Fruit fly (Drosophila melanogaster) whole organism, embryonic: Measurements from ENCODE around the gene gfzf.
A peak's percentile ranks its signal among the peaks of the same experiment; 100 is the strongest.

Experiments
- Atf6 ChIP-seq: fragments of 200-800 bp; sonication (Bioruptor generic); IDR thresholded peaks from 2 replicates; pipeline ENCODE4 v1.3.6; 2022; ENCODE audit warnings: missing biosample characterization, missing genetic modification characterization
- BEAF-32 ChIP-seq: fragments of 200-800 bp; sonication (Bioruptor generic); optimal IDR thresholded peaks from 3 replicates; lab custom pipeline; 2017; ENCODE audit warnings: missing biosample characterization, missing genetic modification characterization, mild to moderate bottlenecking, moderate library complexity, missing genetic modification reagents
- CG10274 ChIP-seq: fragments of 200-800 bp; sonication (Bioruptor generic); optimal IDR thresholded peaks from 3 replicates; lab custom pipeline; 2017; ENCODE audit warnings: missing biosample characterization, mild to moderate bottlenecking, missing genetic modification characterization
- CG11398 ChIP-seq: fragments of 200-800 bp; sonication (Bioruptor generic); optimal IDR thresholded peaks from 2 replicates; lab custom pipeline; 2016; ENCODE audit warnings: missing biosample characterization, missing genetic modification characterization
- CG12659 ChIP-seq: fragments of 200-800 bp; sonication (Bioruptor generic); optimal IDR thresholded peaks from 3 replicates; lab custom pipeline; 2017; ENCODE audit warnings: mild to moderate bottlenecking, missing biosample characterization, missing genetic modification reagents, missing genetic modification characterization
- CG13296 ChIP-seq: fragments of 200-800 bp; sonication (Bioruptor generic); optimal IDR thresholded peaks from 3 replicates; lab custom pipeline; 2018; ENCODE audit warnings: missing biosample characterization, mild to moderate bottlenecking, missing genetic modification characterization
- CG13424 ChIP-seq: fragments of 200-800 bp; sonication (Bioruptor generic); optimal IDR thresholded peaks from 2 replicates; lab custom pipeline; 2019; ENCODE audit warnings: missing biosample characterization, mild to moderate bottlenecking, missing genetic modification characterization, moderate library complexity
- CG15073 ChIP-seq: fragments of 200-800 bp; sonication (Bioruptor generic); optimal IDR thresholded peaks from 2 replicates; lab custom pipeline; 2016; ENCODE audit warnings: missing biosample characterization, missing genetic modification characterization
- CG2116 ChIP-seq: fragments of 200-800 bp; sonication (Bioruptor generic); optimal IDR thresholded peaks from 3 replicates; lab custom pipeline; 2018; ENCODE audit warnings: missing biosample characterization, mild to moderate bottlenecking, missing genetic modification characterization
- CG30431 ChIP-seq: fragments of 200-800 bp; sonication (Bioruptor generic); optimal IDR thresholded peaks from 2 replicates; lab custom pipeline; 2017; ENCODE audit warnings: missing biosample characterization, missing genetic modification characterization
- CG4360 ChIP-seq: fragments of 200-800 bp; sonication (Bioruptor generic); IDR thresholded peaks from 2 replicates; pipeline ENCODE4 v1.3.6; 2022; ENCODE audit warnings: missing biosample characterization, missing genetic modification characterization
- CG6272 ChIP-seq: fragments of 200-800 bp; sonication (Bioruptor generic); IDR thresholded peaks from 2 replicates; pipeline ENCODE4 v1.3.6; 2022; ENCODE audit warnings: missing biosample characterization, missing genetic modification characterization
- CG6765 ChIP-seq: fragments of 200-800 bp; sonication (Bioruptor generic); optimal IDR thresholded peaks from 3 replicates; lab custom pipeline; 2017; ENCODE audit warnings: missing biosample characterization, mild to moderate bottlenecking, missing genetic modification characterization
- CG8765 ChIP-seq: fragments of 200-800 bp; sonication (Bioruptor generic); IDR thresholded peaks from 2 replicates; pipeline ENCODE4 v1.3.6; 2022; ENCODE audit warnings: missing biosample characterization, missing genetic modification characterization
- CG9215 ChIP-seq: fragments of 200-800 bp; sonication (Bioruptor generic); IDR thresholded peaks from 2 replicates; pipeline ENCODE4 v1.3.6; 2022; ENCODE audit warnings: missing biosample characterization, missing genetic modification characterization
- CG9817 ChIP-seq: fragments of 200-800 bp; sonication (Bioruptor generic); optimal IDR thresholded peaks from 2 replicates; lab custom pipeline; 2018; ENCODE audit warnings: missing biosample characterization, mild to moderate bottlenecking, missing genetic modification characterization, moderate library complexity
- Camta ChIP-seq: fragments of 200-800 bp; sonication (Bioruptor generic); optimal IDR thresholded peaks from 2 replicates; lab custom pipeline; 2016; ENCODE audit warnings: missing biosample characterization, missing genetic modification characterization
- D19A ChIP-seq: fragments of 200-800 bp; optimal IDR thresholded peaks from 3 replicates; lab custom pipeline; 2019; ENCODE audit warnings: missing biosample characterization, mild to moderate bottlenecking, missing genetic modification characterization, moderate library complexity
- Dref ChIP-seq: fragments of 200-800 bp; sonication (Bioruptor generic); IDR thresholded peaks from 2 replicates; pipeline ENCODE4 v1.3.6; 2022; ENCODE audit warnings: missing biosample characterization, missing genetic modification characterization
- ERR ChIP-seq: fragments of 200-800 bp; sonication (Bioruptor generic); optimal IDR thresholded peaks from 2 replicates; lab custom pipeline; 2016; ENCODE audit warnings: missing biosample characterization, missing genetic modification characterization
- H15 ChIP-seq: fragments of 200-800 bp; sonication (Bioruptor generic); IDR thresholded peaks from 3 replicates; pipeline ENCODE4 v1.3.6; 2022; ENCODE audit warnings: missing biosample characterization, missing genetic modification characterization
- HLH3B ChIP-seq: fragments of 200-800 bp; sonication (Bioruptor generic); IDR thresholded peaks from 2 replicates; pipeline ENCODE4 v1.3.6; 2022; ENCODE audit warnings: missing biosample characterization, missing genetic modification characterization
- Hey ChIP-seq: fragments of 200-800 bp; sonication (Bioruptor generic); optimal IDR thresholded peaks from 3 replicates; lab custom pipeline; 2018; ENCODE audit warnings: missing biosample characterization, mild to moderate bottlenecking, missing genetic modification characterization
- Hmx ChIP-seq: fragments of 200-800 bp; sonication (Bioruptor generic); optimal IDR thresholded peaks from 2 replicates; lab custom pipeline; 2016; ENCODE audit warnings: missing biosample characterization, missing genetic modification characterization
- Hr39 ChIP-seq: fragments of >200 bp; optimal IDR thresholded peaks from 2 replicates; lab custom pipeline; 2017
- NfI ChIP-seq: fragments of 200-800 bp; sonication (Bioruptor generic); optimal IDR thresholded peaks from 3 replicates; lab custom pipeline; 2018; ENCODE audit warnings: missing biosample characterization, mild to moderate bottlenecking, missing genetic modification characterization, moderate library complexity
- Poxn ChIP-seq: fragments of 200-800 bp; sonication (Bioruptor generic); IDR thresholded peaks from 2 replicates; pipeline ENCODE4 v1.3.6; 2022; ENCODE audit warnings: missing biosample characterization, missing genetic modification characterization
- Rfx ChIP-seq: fragments of 200-800 bp; sonication (Bioruptor generic); IDR thresholded peaks from 2 replicates; pipeline ENCODE4 v1.3.6; 2022; ENCODE audit warnings: missing biosample characterization, missing genetic modification characterization
- Side ChIP-seq: fragments of 200-800 bp; sonication (Bioruptor generic); optimal IDR thresholded peaks from 2 replicates; lab custom pipeline; 2016; ENCODE audit warnings: missing biosample characterization, missing genetic modification characterization
- TFAM ChIP-seq: fragments of 200-800 bp; sonication (Bioruptor generic); optimal IDR thresholded peaks from 2 replicates; lab custom pipeline; 2017; ENCODE audit warnings: missing biosample characterization, missing genetic modification characterization, inconsistent platforms
- Xbp1 ChIP-seq: fragments of 200-800 bp; sonication (Bioruptor generic); optimal IDR thresholded peaks from 3 replicates; lab custom pipeline; 2016; ENCODE audit warnings: missing biosample characterization, mild to moderate bottlenecking, missing genetic modification characterization
- cad ChIP-seq: fragments of >200 bp; optimal IDR thresholded peaks from 2 replicates; lab custom pipeline; 2017; ENCODE audit warnings: missing biosample characterization, missing genetic modification characterization
- chif ChIP-seq, 2 experiments: fragments of 200-800 bp; sonication (Bioruptor generic); optimal IDR thresholded peaks; 3 replicates each; lab custom pipeline; 2016; ENCODE audit warnings: missing biosample characterization in 2 of 2, missing genetic modification characterization in 2 of 2
- corto ChIP-seq: fragments of 200-800 bp; sonication (Bioruptor generic); optimal IDR thresholded peaks from 2 replicates; lab custom pipeline; 2016; ENCODE audit warnings: missing biosample characterization, mild to moderate bottlenecking, missing genetic modification characterization, moderate library complexity
- dm ChIP-seq: fragments of 200-800 bp; sonication (Bioruptor generic); optimal IDR thresholded peaks from 3 replicates; lab custom pipeline; 2016; ENCODE audit warnings: missing biosample characterization, missing genetic modification characterization
- emc ChIP-seq: fragments of 200-800 bp; sonication (Bioruptor generic); optimal IDR thresholded peaks from 2 replicates; lab custom pipeline; 2016; ENCODE audit warnings: missing biosample characterization, missing genetic modification characterization
- eve ChIP-seq, 2 experiments: fragments of >200 bp; optimal IDR thresholded peaks; 2 replicates each; lab custom pipeline; 2017; ENCODE audit warnings: missing biosample characterization in 2 of 2, missing genetic modification characterization in 2 of 2
- fd64A ChIP-seq: fragments of 200-800 bp; sonication (Bioruptor generic); optimal IDR thresholded peaks from 3 replicates; lab custom pipeline; 2018; ENCODE audit warnings: missing biosample characterization, mild to moderate bottlenecking, missing genetic modification characterization
- fru ChIP-seq: fragments of >200 bp; optimal IDR thresholded peaks from 2 replicates; lab custom pipeline; 2017
- ham ChIP-seq: fragments of 200-800 bp; sonication (Bioruptor generic); IDR thresholded peaks from 2 replicates; pipeline ENCODE4 v1.3.6; 2022; ENCODE audit warnings: missing biosample characterization, missing genetic modification characterization
- jumu ChIP-seq: fragments of 200-800 bp; sonication (Bioruptor generic); optimal IDR thresholded peaks from 3 replicates; lab custom pipeline; 2016; ENCODE audit warnings: missing biosample characterization, missing genetic modification characterization
- luna ChIP-seq: fragments of 200-800 bp; sonication (Bioruptor generic); optimal IDR thresholded peaks from 2 replicates; lab custom pipeline; 2016; ENCODE audit warnings: missing biosample characterization, missing genetic modification characterization
- nmo ChIP-seq: fragments of 200-800 bp; sonication (Bioruptor generic); optimal IDR thresholded peaks from 2 replicates; lab custom pipeline; 2018; ENCODE audit warnings: missing biosample characterization, mild to moderate bottlenecking, missing genetic modification characterization, moderate library complexity
- ranshi ChIP-seq: fragments of 200-800 bp; sonication (Bioruptor generic); IDR thresholded peaks from 2 replicates; pipeline ENCODE4 v1.3.6; 2022; ENCODE audit warnings: missing biosample characterization, missing genetic modification characterization
- seq ChIP-seq: fragments of 200-800 bp; sonication (Bioruptor generic); IDR thresholded peaks from 2 replicates; pipeline ENCODE4 v1.3.6; 2022; ENCODE audit warnings: missing biosample characterization, missing genetic modification characterization
- slp2 ChIP-seq: fragments of 200-800 bp; sonication (Bioruptor generic); optimal IDR thresholded peaks from 2 replicates; lab custom pipeline; 2016; ENCODE audit warnings: missing biosample characterization, missing genetic modification characterization
- tio ChIP-seq: fragments of 200-800 bp; sonication (Bioruptor generic); optimal IDR thresholded peaks from 2 replicates; lab custom pipeline; 2017; ENCODE audit warnings: missing biosample characterization, missing genetic modification characterization, inconsistent platforms
- tna ChIP-seq: fragments of 200-800 bp; sonication (Bioruptor generic); IDR thresholded peaks from 2 replicates; pipeline ENCODE4 v1.3.6; 2022; ENCODE audit warnings: missing biosample characterization, missing genetic modification characterization; ENCODE audit not compliant: partially characterized antibody
- unc-4 ChIP-seq: fragments of 200-800 bp; sonication (Bioruptor generic); IDR thresholded peaks from 2 replicates; pipeline ENCODE4 v1.3.6; 2022; ENCODE audit warnings: missing biosample characterization, missing genetic modification characterization; ENCODE audit not compliant: partially characterized antibody
- wdn ChIP-seq: fragments of 200-800 bp; sonication (Bioruptor generic); IDR thresholded peaks from 2 replicates; pipeline ENCODE4 v1.3.6; 2022; ENCODE audit warnings: missing biosample characterization, missing genetic modification characterization
- wek ChIP-seq: fragments of 200-800 bp; sonication (Bioruptor generic); optimal IDR thresholded peaks from 3 replicates; lab custom pipeline; 2018; ENCODE audit warnings: missing biosample characterization, mild to moderate bottlenecking, missing genetic modification characterization, moderate library complexity
- zfh2 ChIP-seq: fragments of 200-800 bp; sonication (Bioruptor generic); optimal IDR thresholded peaks from 2 replicates; lab custom pipeline; 2016; ENCODE audit warnings: missing biosample characterization, missing genetic modification characterization

gfzf gene

DNA sequence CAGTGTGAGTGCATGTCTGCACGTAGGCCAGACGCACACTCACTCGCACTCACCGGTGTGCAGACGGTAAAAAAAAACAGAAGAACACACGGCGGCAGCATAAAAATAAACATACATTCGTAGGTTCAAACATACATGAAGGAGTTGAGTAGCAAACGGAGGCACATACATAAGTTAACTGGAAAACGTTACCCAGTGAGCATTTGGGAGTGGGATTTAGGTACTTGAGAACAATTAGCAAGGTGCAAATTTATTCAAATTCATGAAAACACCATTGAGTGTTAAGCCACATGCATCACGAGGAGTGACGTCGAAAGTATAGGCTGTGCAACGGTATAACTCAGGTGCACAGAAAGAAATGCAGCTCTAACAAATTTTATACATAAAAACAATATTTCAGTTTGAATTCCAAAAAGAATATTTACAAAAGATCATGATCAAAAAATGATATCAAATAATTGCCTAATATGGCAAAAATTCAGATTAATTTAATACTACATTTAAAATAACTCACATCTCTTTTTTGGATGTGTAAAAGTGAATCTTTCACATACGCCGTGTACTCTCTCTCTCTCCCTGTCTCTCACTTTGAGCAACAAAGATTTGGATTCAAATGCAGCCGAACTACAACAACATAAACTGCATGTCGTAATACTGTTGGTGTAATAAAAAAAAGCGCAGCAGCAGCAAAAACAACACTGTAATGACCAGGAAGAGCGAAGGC, 42.0 kb downstream of the gfzf start (continued):
- no peak for TF ChIP-seq Atf6
- peak; percentile 93 for TF ChIP-seq CG12659 (GFP tag; lab: Kevin White, UChicago)
- peak; percentile 77 for TF ChIP-seq Hmx
- peak; percentile 80 for TF ChIP-seq NfI
- no peak for TF ChIP-seq CG9215 (GFP tag; lab: Robert Waterston, UW)
- TF ChIP-seq Side (GFP tag; lab: Kevin White, UChicago): peak; percentile 84
- peak; percentile 99 for TF ChIP-seq nmo (GFP tag; lab: Kevin White, UChicago)
- TF ChIP-seq CG6272 (GFP tag; lab: Robert Waterston, UW): peak; percentile 86
- peak; percentile 39 for TF ChIP-seq Hey (tag; lab: Kevin White, UChicago)
- TF ChIP-seq CG11398 (GFP tag; lab: Kevin White, UChicago): peak; percentile 91
- peak in 1 of 2 experiments; percentile 52 for TF ChIP-seq eve (GFP tag; optimal IDR thresholded peaks at IDR 0.05; lab: Kevin White, UChicago)
- peak; percentile 97 for TF ChIP-seq CG13424
- peak; percentile 72 for TF ChIP-seq CG13296
- no peak for TF ChIP-seq Hr39 (lab: Kevin White, UChicago)
- peak; percentile 80 for TF ChIP-seq CG15073 (GFP tag; lab: Kevin White, UChicago)
- no peak for TF ChIP-seq luna (GFP tag; lab: Kevin White, UChicago)
- TF ChIP-seq wek (GFP tag; lab: Kevin White, UChicago): peak; percentile 58
- TF ChIP-seq cad: no peak
- TF ChIP-seq fru: no peak
- TF ChIP-seq Xbp1 (GFP tag; lab: Kevin White, UChicago): peak; percentile 95
- peak; percentile 79 for TF ChIP-seq dm (GFP tag; lab: Kevin White, UChicago)
- TF ChIP-seq Dref (GFP tag; lab: Robert Waterston, UW): no peak
- no peak for TF ChIP-seq zfh2 (GFP tag; lab: Kevin White, UChicago)
- peak; percentile 22 for TF ChIP-seq ERR (GFP tag; lab: Kevin White, UChicago)
- peak; percentile 68 for TF ChIP-seq CG9817
- no peak for TF ChIP-seq Poxn
- no peak for TF ChIP-seq wdn (GFP tag; lab: Robert Waterston, UW)
- peak; percentile 96 for TF ChIP-seq D19A (tag; lab: Kevin White, UChicago)
- TF ChIP-seq CG30431 (GFP tag; lab: Kevin White, UChicago): no peak
- TF ChIP-seq TFAM (GFP tag; lab: Kevin White, UChicago): peak; percentile 89
- no peak for TF ChIP-seq tna (GFP tag; lab: Robert Waterston, UW)
- no peak for TF ChIP-seq ham (GFP tag; lab: Robert Waterston, UW)
- TF ChIP-seq chif (GFP tag; optimal IDR thresholded peaks at IDR 0.05; lab: Kevin White, UChicago): peak; percentile 92 to 97
- TF ChIP-seq CG8765: no peak
- peak; percentile 74 for TF ChIP-seq CG2116 (GFP tag; lab: Kevin White, UChicago)
- TF ChIP-seq CG10274 (GFP tag; lab: Kevin White, UChicago): peak; percentile 40
- peak; percentile 90 for TF ChIP-seq slp2 (GFP tag; lab: Kevin White, UChicago)
- TF ChIP-seq H15: no peak
- TF ChIP-seq fd64A (GFP tag; lab: Kevin White, UChicago): peak; percentile 92
- no peak for TF ChIP-seq HLH3B (GFP tag; lab: Robert Waterston, UW)
- no peak for TF ChIP-seq ranshi (GFP tag; lab: Robert Waterston, UW)
- TF ChIP-seq seq (GFP tag; lab: Robert Waterston, UW): no peak
- peak; percentile 43 for TF ChIP-seq corto (GFP tag; lab: Kevin White, UChicago)
- no peak for TF ChIP-seq BEAF-32 (GFP tag; lab: Kevin White, UChicago)
- TF ChIP-seq unc-4: no peak
- TF ChIP-seq emc (GFP tag; lab: Kevin White, UChicago): no peak
- TF ChIP-seq CG6765 (GFP tag; lab: Kevin White, UChicago): no peak
- peak; percentile 92 for TF ChIP-seq tio (GFP tag; lab: Kevin White, UChicago)
- TF ChIP-seq Rfx (GFP tag; lab: Robert Waterston, UW): no peak
- TF ChIP-seq CG4360 (GFP tag; lab: Robert Waterston, UW): no peak
- TF ChIP-seq Camta (GFP tag; lab: Kevin White, UChicago): peak; percentile 96
- TF ChIP-seq jumu (GFP tag; lab: Kevin White, UChicago): peak; percentile 87
